Fruit fly (Drosophila melanogaster) whole organism: ENCODE data around the gene CG44428.

Experiments used
- CG8478 ChIP-seq: fragments of >200 bp; optimal IDR thresholded peaks from 2 replicates; lab custom pipeline; 2018; ENCODE audit warnings: inconsistent platforms
- Dll ChIP-seq: fragments of >200 bp; optimal IDR thresholded peaks from 2 replicates; lab custom pipeline; 2017
- EcR ChIP-seq, 2 experiments: fragments of >200 bp; optimal IDR thresholded peaks; 2 replicates each; lab custom pipeline; 2017; ENCODE audit warnings: missing biosample characterization in 2 of 2, missing genetic modification characterization in 2 of 2, missing genetic modification reagents in 2 of 2
- pan ChIP-seq: fragments of >200 bp; optimal IDR thresholded peaks from 2 replicates; lab custom pipeline; 2017
- psq ChIP-seq: fragments of >200 bp; optimal IDR thresholded peaks from 2 replicates; lab custom pipeline; 2017
- usp ChIP-seq: fragments of >200 bp; optimal IDR thresholded peaks from 2 replicates; lab custom pipeline; 2017; ENCODE audit warnings: missing biosample characterization, missing genetic modification characterization, mixed read lengths

CG44428 gene

DNA sequence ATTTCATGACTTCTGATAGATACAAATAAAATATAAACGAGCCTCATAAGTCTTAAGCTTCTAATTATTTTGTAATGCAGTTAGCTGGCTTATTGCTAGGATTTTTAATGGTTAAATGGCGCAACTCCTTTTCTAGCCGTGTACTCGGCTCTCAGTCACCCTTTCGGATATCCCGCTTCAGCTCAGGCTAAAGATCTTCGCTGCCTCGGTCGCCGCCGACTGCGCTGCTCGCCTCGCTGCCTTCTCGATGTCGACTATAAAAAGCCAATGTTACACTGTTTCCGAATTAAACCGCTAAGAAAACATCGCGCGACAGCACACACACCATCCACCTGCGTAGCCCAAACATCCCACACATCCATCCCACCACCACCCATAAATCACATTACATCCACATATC, 13.3 kb upstream of the CG44428 start, which contains the start of gene Cpr12A:
Cpr12A (plus strand) TSS at position 301 of the 400 bp plus-strand sequence.
- no peak for TF ChIP-seq psq (lab: Kevin White, UChicago)
- TF ChIP-seq Dll (lab: Kevin White, UChicago) = no peak
- TF ChIP-seq CG8478 (lab: Kevin White, UChicago) = no peak
- no peak for TF ChIP-seq EcR (GFP tag; optimal IDR thresholded peaks at IDR 0.05; lab: Kevin White, UChicago)
- no peak for TF ChIP-seq usp (GFP tag; lab: Kevin White, UChicago)
- no peak for TF ChIP-seq pan (lab: Kevin White, UChicago)

dm6 chrX:13542084-13542483, 12.0 kb upstream of the CG44428 start:
- TF ChIP-seq EcR (GFP tag; optimal IDR thresholded peaks at IDR 0.05; lab: Kevin White, UChicago) (no peak), pan (lab: Kevin White, UChicago) (no peak), Dll (lab: Kevin White, UChicago) (peak; percentile 79)

DNA sequence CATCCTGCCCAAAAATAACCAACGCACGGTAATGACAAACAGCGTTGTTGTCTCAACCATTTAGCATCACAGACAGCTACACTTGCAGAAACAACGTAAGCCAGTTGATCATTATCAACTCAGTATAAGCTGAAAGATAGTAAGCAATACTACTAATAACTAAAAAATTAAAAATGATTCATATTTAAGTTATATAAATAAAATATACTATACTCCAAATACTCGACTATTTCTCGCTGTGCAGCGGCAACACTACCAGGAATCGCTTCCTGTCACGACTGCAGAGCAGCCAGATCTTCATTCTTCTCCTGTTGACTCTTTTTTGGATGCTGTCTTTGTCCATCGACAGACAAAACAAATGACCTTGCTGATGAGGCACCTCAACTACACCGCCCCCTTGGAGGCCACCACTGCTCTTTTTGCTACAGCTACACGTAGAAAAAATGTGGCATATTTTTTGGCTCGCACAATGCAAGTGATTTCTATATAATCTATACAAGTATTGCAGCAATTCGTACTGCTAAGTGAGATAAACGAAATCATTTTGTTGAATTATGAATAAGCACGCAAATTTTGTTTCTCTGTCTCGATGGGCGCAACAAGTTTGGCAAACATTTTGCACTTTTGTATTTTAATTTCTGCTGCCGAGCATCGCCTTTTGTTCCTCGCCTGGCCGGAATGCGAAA, 11.0 kb upstream of the CG44428 start:
- TF ChIP-seq pan (lab: Kevin White, UChicago) (no peak), Dll (lab: Kevin White, UChicago) (no peak), EcR (GFP tag; optimal IDR thresholded peaks at IDR 0.05; lab: Kevin White, UChicago) (no peak), psq (lab: Kevin White, UChicago) (no peak), usp (GFP tag; lab: Kevin White, UChicago) (no peak), CG8478 (lab: Kevin White, UChicago) (no peak)

- no peak for TF ChIP-seq usp (GFP tag; lab: Kevin White, UChicago)
- TF ChIP-seq CG8478 (lab: Kevin White, UChicago) = no peak
- no peak for TF ChIP-seq pan (lab: Kevin White, UChicago)
- no peak for TF ChIP-seq psq (lab: Kevin White, UChicago)
- TF ChIP-seq EcR (GFP tag; optimal IDR thresholded peaks at IDR 0.05; lab: Kevin White, UChicago) = no peak
- no peak for TF ChIP-seq Dll (lab: Kevin White, UChicago)
Measured at dm6 chrX:13539448-13539847, 9.4 kb upstream of the CG44428 start.

DNA sequence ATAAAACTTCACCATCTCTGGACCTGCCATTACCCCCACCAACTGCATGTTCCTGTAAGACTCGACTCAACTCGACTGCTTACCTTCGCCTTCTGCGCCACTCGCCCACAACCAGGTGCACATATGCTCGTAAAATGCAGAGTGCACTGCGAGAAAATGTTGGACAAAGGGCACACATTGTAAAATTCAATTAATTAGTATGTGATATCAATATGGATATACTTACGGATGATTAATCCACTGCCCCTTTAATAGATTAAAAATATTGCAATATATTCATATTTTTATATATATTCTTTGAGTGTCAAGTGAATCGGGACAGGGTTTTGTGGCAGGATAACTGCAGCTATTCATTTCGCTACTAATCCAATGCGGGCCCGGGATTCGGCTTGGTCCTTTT, 6.7 kb upstream of the CG44428 start:
- TF ChIP-seq pan (lab: Kevin White, UChicago) (no peak), CG8478 (lab: Kevin White, UChicago) (no peak), psq (lab: Kevin White, UChicago) (no peak), Dll (lab: Kevin White, UChicago) (no peak), usp (GFP tag; lab: Kevin White, UChicago) (no peak)

DNA sequence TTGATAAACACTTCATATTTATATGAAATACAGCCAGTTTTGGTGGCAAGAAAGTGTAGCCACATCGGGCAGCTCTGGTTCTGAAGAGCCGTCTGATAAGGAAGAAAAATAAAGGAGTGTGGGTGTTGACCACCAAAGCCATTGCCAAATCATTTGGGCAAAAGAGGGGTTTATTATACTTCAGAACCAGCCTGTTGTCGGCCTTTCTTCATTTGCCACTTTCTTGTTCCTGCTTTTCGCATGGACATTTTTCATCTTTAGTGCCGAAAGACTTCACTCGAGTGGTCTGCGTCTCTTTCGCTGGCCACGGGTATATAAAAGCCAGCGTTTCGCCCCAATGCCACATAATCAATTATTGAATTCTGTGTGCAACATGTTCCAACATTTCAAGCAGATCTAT, 4.1 kb upstream of the CG44428 start, which contains the start of gene CG15756:
CG15756 (plus strand) TSS at position 301 of the 400 bp plus-strand sequence.
- TF ChIP-seq Dll (lab: Kevin White, UChicago) = no peak

- no peak for TF ChIP-seq Dll (lab: Kevin White, UChicago)
- TF ChIP-seq EcR (GFP tag; optimal IDR thresholded peaks at IDR 0.05; lab: Kevin White, UChicago) = no peak
- TF ChIP-seq psq (lab: Kevin White, UChicago) = no peak
- TF ChIP-seq pan (lab: Kevin White, UChicago) = no peak
- TF ChIP-seq usp (GFP tag; lab: Kevin White, UChicago) = no peak
- TF ChIP-seq CG8478 (lab: Kevin White, UChicago) = no peak
Measured at dm6 chrX:13529673-13530072, 376 bp downstream of the CG44428 start.

dm6 chrX:13527706-13528105, 2.3 kb downstream of the CG44428 start, which contains the start of gene CG15754:
Gene CG15754, plus strand, starts transcription at chrX:13528006.
- TF ChIP-seq EcR (GFP tag; optimal IDR thresholded peaks at IDR 0.05; lab: Kevin White, UChicago) (no peak), Dll (lab: Kevin White, UChicago) (no peak), CG8478 (lab: Kevin White, UChicago) (no peak), psq (lab: Kevin White, UChicago) (no peak), pan (lab: Kevin White, UChicago) (no peak), usp (GFP tag; lab: Kevin White, UChicago) (no peak)
